Fruit fly (Drosophila melanogaster) whole organism, wandering third instar larva: ENCODE results near the gene CG10182.

ENCODE experiments used
- CG32264 ChIP-seq: fragments of 200-800 bp; sonication (Bioruptor generic); optimal IDR thresholded peaks from 2 replicates; lab custom pipeline; 2016; ENCODE audit warnings: missing biosample characterization, missing genetic modification characterization
- CG9705 ChIP-seq: fragments of 200-800 bp; sonication (Bioruptor generic); optimal IDR thresholded peaks from 2 replicates; lab custom pipeline; 2018; ENCODE audit warnings: missing biosample characterization, mild to moderate bottlenecking, missing genetic modification characterization
- CrebA ChIP-seq: fragments of 200-800 bp; sonication (Bioruptor generic); optimal IDR thresholded peaks from 2 replicates; lab custom pipeline; 2016; ENCODE audit warnings: missing biosample characterization, mild to moderate bottlenecking, missing genetic modification characterization, borderline replicate concordance
- Dfd ChIP-seq: fragments of >200 bp; optimal IDR thresholded peaks from 2 replicates; lab custom pipeline; 2017; ENCODE audit warnings: missing biosample characterization, missing genetic modification characterization
- Dif ChIP-seq: fragments of 200-275, 200-300 bp; sonication (Bioruptor generic); optimal IDR thresholded peaks from 2 replicates; lab custom pipeline; 2018; ENCODE audit warnings: missing biosample characterization, missing genetic modification characterization; ENCODE audit not compliant: partially characterized antibody
- GATAd ChIP-seq: sonication (Bioruptor generic); optimal IDR thresholded peaks from 2 replicates; lab custom pipeline; 2016; ENCODE audit warnings: missing biosample characterization, missing genetic modification characterization
- HLH106 ChIP-seq: fragments of 200-800 bp; optimal IDR thresholded peaks from 3 replicates; lab custom pipeline; 2019; ENCODE audit warnings: missing biosample characterization, mild to moderate bottlenecking, missing genetic modification characterization, moderate library complexity
- Hnf4 ChIP-seq: fragments of 200-800 bp; sonication (Bioruptor generic); optimal IDR thresholded peaks from 2 replicates; lab custom pipeline; 2016; ENCODE audit warnings: missing biosample characterization, mild to moderate bottlenecking, missing genetic modification characterization
- Hr78 ChIP-seq: fragments of >200 bp; optimal IDR thresholded peaks from 2 replicates; lab custom pipeline; 2017; ENCODE audit warnings: missing biosample characterization, missing genetic modification characterization
- Hr83 ChIP-seq: fragments of 200-300 bp; sonication (Bioruptor generic); optimal IDR thresholded peaks from 2 replicates; lab custom pipeline; 2016; ENCODE audit warnings: missing biosample characterization, mild to moderate bottlenecking, missing genetic modification characterization, moderate library complexity; ENCODE audit not compliant: poor library complexity, severe bottlenecking
- Jra ChIP-seq: sonication (Bioruptor generic); optimal IDR thresholded peaks from 2 replicates; lab custom pipeline; 2016; ENCODE audit warnings: missing biosample characterization, missing genetic modification characterization
- Mio ChIP-seq: sonication (Bioruptor generic); optimal IDR thresholded peaks from 2 replicates; lab custom pipeline; 2016; ENCODE audit warnings: missing biosample characterization, missing genetic modification characterization
- Myc ChIP-seq: fragments of >200 bp; optimal IDR thresholded peaks from 2 replicates; lab custom pipeline; 2017
- N ChIP-seq: fragments of >200 bp; optimal IDR thresholded peaks from 2 replicates; lab custom pipeline; 2018; ENCODE audit warnings: missing biosample characterization, missing external identifiers, missing genetic modification characterization
- OdsH ChIP-seq: fragments of 200-800 bp; sonication (Bioruptor generic); optimal IDR thresholded peaks from 2 replicates; lab custom pipeline; 2016; ENCODE audit warnings: missing biosample characterization, mild to moderate bottlenecking, missing genetic modification characterization
- Rel ChIP-seq, 2 experiments: fragments of 200-800 bp; sonication (Bioruptor generic) in 1 of 2; optimal IDR thresholded peaks; 2 replicates in 1 of 2; 3 replicates in 1 of 2; lab custom pipeline; 2016 to 2019; ENCODE audit warnings: mild to moderate bottlenecking in 2 of 2, missing biosample characterization in 2 of 2, missing genetic modification characterization in 2 of 2, moderate library complexity in 1 of 2
- Sp1 ChIP-seq: fragments of 200-800 bp; sonication (Bioruptor generic); optimal IDR thresholded peaks from 3 replicates; lab custom pipeline; 2019; ENCODE audit warnings: missing biosample characterization, mild to moderate bottlenecking, missing genetic modification characterization, moderate library complexity
- Vsx2 ChIP-seq: fragments of 200-300, 225-300 bp; sonication (Bioruptor generic); optimal IDR thresholded peaks from 2 replicates; lab custom pipeline; 2018; ENCODE audit warnings: missing biosample characterization, missing genetic modification characterization; ENCODE audit not compliant: partially characterized antibody
- br ChIP-seq: fragments of 200-800 bp; sonication (Bioruptor generic); optimal IDR thresholded peaks from 2 replicates; lab custom pipeline; 2016; ENCODE audit warnings: missing biosample characterization, missing genetic modification characterization
- brk ChIP-seq: fragments of 200-800 bp; sonication (Bioruptor generic); optimal IDR thresholded peaks from 2 replicates; lab custom pipeline; 2016; ENCODE audit warnings: missing biosample characterization, mild to moderate bottlenecking, missing genetic modification characterization
- dl ChIP-seq, 2 experiments: fragments of 175-275, 200-275 bp in 1 of 2; fragments of 200-275 bp in 1 of 2; sonication (Bioruptor generic); optimal IDR thresholded peaks; lab custom pipeline; 2018; ENCODE audit warnings: mild to moderate bottlenecking in 2 of 2, missing biosample characterization in 2 of 2, missing genetic modification characterization in 2 of 2, moderate library complexity in 2 of 2; ENCODE audit not compliant: partially characterized antibody in 2 of 2, insufficient read depth in 1 of 2
- dmrt93B ChIP-seq: fragments of 200-800 bp; sonication (Bioruptor generic); optimal IDR thresholded peaks from 2 replicates; lab custom pipeline; 2018; ENCODE audit warnings: missing biosample characterization, mild to moderate bottlenecking, missing genetic modification characterization
- foxo ChIP-seq, 2 experiments: fragments of 200-800 bp; sonication (Bioruptor generic); optimal IDR thresholded peaks; 2 replicates in 1 of 2; 3 replicates in 1 of 2; lab custom pipeline; 2016 to 2017; ENCODE audit warnings: missing biosample characterization in 2 of 2, missing genetic modification characterization in 2 of 2
- fru ChIP-seq: fragments of 200-800 bp; sonication (Bioruptor generic); optimal IDR thresholded peaks from 3 replicates; lab custom pipeline; 2016; ENCODE audit warnings: missing biosample characterization, mild to moderate bottlenecking, missing genetic modification characterization
- h ChIP-seq: fragments of 200-800 bp; sonication (Bioruptor generic); optimal IDR thresholded peaks from 3 replicates; lab custom pipeline; 2016; ENCODE audit warnings: missing biosample characterization, mild to moderate bottlenecking, missing genetic modification characterization
- jim ChIP-seq: fragments of 175-275, 200-325 bp; sonication (Bioruptor generic); optimal IDR thresholded peaks from 2 replicates; lab custom pipeline; 2016; ENCODE audit warnings: missing biosample characterization, mild to moderate bottlenecking, missing genetic modification characterization
- lola ChIP-seq: fragments of >200 bp; optimal IDR thresholded peaks from 2 replicates; lab custom pipeline; 2017; ENCODE audit warnings: missing biosample characterization, missing genetic modification characterization
- rgr ChIP-seq: fragments of 200-800 bp; sonication (Bioruptor generic); optimal IDR thresholded peaks from 3 replicates; lab custom pipeline; 2016; ENCODE audit warnings: missing biosample characterization, mild to moderate bottlenecking, missing genetic modification characterization
- sv ChIP-seq: fragments of 200-800 bp; sonication (Bioruptor generic); optimal IDR thresholded peaks from 3 replicates; lab custom pipeline; 2016; ENCODE audit warnings: missing biosample characterization, missing genetic modification characterization
- tai ChIP-seq: sonication (Bioruptor generic); optimal IDR thresholded peaks from 2 replicates; lab custom pipeline; 2016; ENCODE audit warnings: missing biosample characterization, missing genetic modification characterization
- usp ChIP-seq: fragments of >200 bp; optimal IDR thresholded peaks from 2 replicates; lab custom pipeline; 2017; ENCODE audit warnings: missing biosample characterization, missing genetic modification characterization
- woc ChIP-seq: sonication (Bioruptor generic); optimal IDR thresholded peaks from 2 replicates; lab custom pipeline; 2016; ENCODE audit warnings: missing biosample characterization, mild to moderate bottlenecking, missing genetic modification characterization

Gene CG10182

DNA sequence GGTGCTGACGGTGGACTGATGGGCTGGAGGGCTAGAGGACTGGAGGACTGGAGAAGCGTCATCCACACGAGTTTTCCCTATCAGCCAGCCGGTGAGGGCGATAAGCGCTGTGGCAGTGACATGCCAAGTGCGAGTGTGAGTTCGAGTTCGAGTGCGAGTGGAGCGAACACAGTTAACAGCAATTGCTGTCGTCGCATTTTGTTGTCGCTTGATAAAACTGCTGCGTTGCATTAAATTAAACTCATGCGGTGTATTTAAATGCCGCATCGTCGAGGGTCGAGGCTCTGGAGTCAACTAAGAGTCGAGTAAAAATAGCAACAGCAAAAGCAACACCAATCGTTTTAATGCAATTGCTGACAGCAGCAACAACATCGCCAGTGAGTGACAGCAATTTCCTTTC is 40.0 kb upstream of the CG10182 start:
- TF ChIP-seq h (GFP tag; lab: Kevin White, UChicago) = peak; percentile 15
- no peak for TF ChIP-seq fru
- TF ChIP-seq CG32264 = no peak

dm6 chr3R:23627140-23627539 is 37.5 kb upstream of the CG10182 start:
- TF ChIP-seq Hr83 (GFP tag; lab: Kevin White, UChicago) (no peak), GATAd (GFP tag; lab: Kevin White, UChicago) (no peak), lola (GFP tag; lab: Kevin White, UChicago) (no peak), Hnf4 (GFP tag; lab: Kevin White, UChicago) (no peak), tai (GFP tag; lab: Kevin White, UChicago) (no peak), Vsx2 (no peak), usp (GFP tag; lab: Kevin White, UChicago) (no peak), sv (GFP tag; lab: Kevin White, UChicago) (no peak), Sp1 (no peak), Jra (GFP tag; lab: Kevin White, UChicago) (no peak), HLH106 (tag; lab: Kevin White, UChicago) (no peak), Hr78 (no peak), woc (no peak), N (no peak), Dif (GFP tag; lab: Kevin White, UChicago) (no peak), OdsH (GFP tag; lab: Kevin White, UChicago) (no peak)

DNA sequence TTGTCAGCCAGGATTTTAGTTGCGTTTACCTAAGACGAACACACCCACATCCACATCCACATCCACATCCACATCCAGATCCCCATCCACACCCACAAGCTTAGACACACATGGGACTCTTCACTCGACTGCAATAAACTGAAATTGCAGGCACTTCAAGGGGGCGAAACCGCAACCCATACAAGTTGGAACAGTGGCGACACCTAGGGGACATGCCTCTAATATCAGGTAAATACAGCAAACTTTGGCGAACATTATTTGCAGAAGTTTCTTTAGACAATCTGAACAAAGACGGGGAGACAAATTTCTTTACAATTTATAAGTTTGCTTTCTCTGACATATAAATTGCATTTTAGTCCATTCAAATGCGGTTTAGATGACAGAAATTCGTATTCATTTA is 33.3 kb upstream of the CG10182 start:
- TF ChIP-seq HLH106 (tag; lab: Kevin White, UChicago) (no peak), rgr (GFP tag; lab: Kevin White, UChicago) (no peak), Dfd (GFP tag; lab: Kevin White, UChicago) (no peak), GATAd (GFP tag; lab: Kevin White, UChicago) (no peak), woc (no peak), N (no peak), Jra (GFP tag; lab: Kevin White, UChicago) (no peak), Mio (GFP tag; lab: Kevin White, UChicago) (no peak), h (GFP tag; lab: Kevin White, UChicago) (no peak), Hnf4 (GFP tag; lab: Kevin White, UChicago) (no peak), OdsH (GFP tag; lab: Kevin White, UChicago) (no peak), usp (GFP tag; lab: Kevin White, UChicago) (no peak), dl (GFP tag; optimal IDR thresholded peaks at IDR 0.05; lab: Kevin White, UChicago; ENCODE audit: insufficient read depth in 1 of 2, partially characterized antibody in 2 of 2) (no peak), jim (GFP tag; lab: Kevin White, UChicago) (no peak), sv (GFP tag; lab: Kevin White, UChicago) (no peak), dmrt93B (GFP tag; lab: Kevin White, UChicago) (no peak), CG9705 (GFP tag; lab: Kevin White, UChicago) (no peak), Sp1 (no peak), CrebA (no peak), Myc (no peak)

dm6 chr3R:23612121-23612520 is 22.5 kb upstream of the CG10182 start:
- TF ChIP-seq CG32264 (no peak), N (no peak), brk (GFP tag; lab: Kevin White, UChicago) (no peak), jim (GFP tag; lab: Kevin White, UChicago) (no peak), Rel (GFP tag; optimal IDR thresholded peaks at IDR 0.05; lab: Kevin White, UChicago) (no peak), Rel (tag; optimal IDR thresholded peaks at IDR 0.05; lab: Kevin White, UChicago) (no peak), Dfd (GFP tag; lab: Kevin White, UChicago) (no peak), Hnf4 (GFP tag; lab: Kevin White, UChicago) (no peak), tai (GFP tag; lab: Kevin White, UChicago) (no peak), br (GFP tag; lab: Kevin White, UChicago) (no peak), CrebA (no peak), rgr (GFP tag; lab: Kevin White, UChicago) (no peak)
- TF ChIP-seq, all 38 proteins: peak for 0

- no peak for TF ChIP-seq CrebA
- TF ChIP-seq CG32264 = no peak
- no peak for TF ChIP-seq Jra (GFP tag; lab: Kevin White, UChicago)
- TF ChIP-seq Hnf4 (GFP tag; lab: Kevin White, UChicago) = no peak
- no peak for TF ChIP-seq Hr78
- no peak for TF ChIP-seq Rel (GFP tag; optimal IDR thresholded peaks at IDR 0.05; lab: Kevin White, UChicago)
- no peak for TF ChIP-seq Rel (tag; optimal IDR thresholded peaks at IDR 0.05; lab: Kevin White, UChicago)
- no peak for TF ChIP-seq HLH106 (tag; lab: Kevin White, UChicago)
- no peak for TF ChIP-seq foxo (GFP tag; optimal IDR thresholded peaks at IDR 0.05; lab: Kevin White, UChicago)
- no peak for TF ChIP-seq Myc
- no peak for TF ChIP-seq Vsx2
- no peak for TF ChIP-seq dmrt93B (GFP tag; lab: Kevin White, UChicago)
- no peak for TF ChIP-seq Dfd (GFP tag; lab: Kevin White, UChicago)
- TF ChIP-seq br (GFP tag; lab: Kevin White, UChicago) = no peak
- no peak for TF ChIP-seq h (GFP tag; lab: Kevin White, UChicago)
- TF ChIP-seq Dif (GFP tag; lab: Kevin White, UChicago) = no peak
Measured at dm6 chr3R:23605315-23605881, 15.8 kb upstream of the CG10182 start, which contains the start of gene CG10184. TSS of gene CG10184 (minus strand) at chr3R:23605495.
